Worm (Caenorhabditis elegans): ENCODE measurements around the gene T05A7.1.

- TF ChIP-seq pha-4 (tag; optimal IDR thresholded peaks at IDR 0.05) = no peak
- TF ChIP-seq nhr-12 (tag; optimal IDR thresholded peaks at IDR 0.05) = no peak
- no peak for TF ChIP-seq unc-62 (GFP tag; optimal IDR thresholded peaks at IDR 0.05)
Measured at ce11 chrII:4661278-4661677, 16.7 kb upstream of the T05A7.1 start, which contains the start of gene T05A7.13.
